ENCODE assay signal across 5 fruit fly cellular contexts in genomic region chrX:4678146-4678912, dm6.
TF ChIP-seq lines count a peak whose summit lies in the region.

No protein-coding gene starts in this region.

- no peak for TF ChIP-seq CTCF in whole organism, embryonic (GFP tag; optimal IDR thresholded peaks at IDR 0.05; lab: Kevin White, UChicago)

TF ChIP-seq in whole organism, adult, 20 proteins besides CTCF, POLR2A, EP300 and RAD21:
- TF ChIP-seq Mnt (GFP tag; optimal IDR thresholded peaks at IDR 0.05; lab: Kevin White, UChicago) = peak; percentile 11
- TF ChIP-seq CG14711 (tag; optimal IDR thresholded peaks at IDR 0.05; lab: Kevin White, UChicago) = no peak

TF ChIP-seq in whole organism, embryonic, 481 proteins besides CTCF, POLR2A, EP300 and RAD21 (continues in another document):
- TF ChIP-seq pros (GFP tag; optimal IDR thresholded peaks at IDR 0.05; lab: Kevin White, UChicago) (peak; percentile 95), CG18262 (tag; optimal IDR thresholded peaks at IDR 0.05; lab: Kevin White, UChicago) (no peak), CG10979 (tag; optimal IDR thresholded peaks at IDR 0.05; lab: Kevin White, UChicago) (no peak), onecut (GFP tag; IDR thresholded peaks at IDR 0.05; lab: Robert Waterston, UW) (peak; percentile 85), CG34376 (GFP tag; optimal IDR thresholded peaks at IDR 0.05; lab: Kevin White, UChicago) (no peak), Hmr (GFP tag; optimal IDR thresholded peaks at IDR 0.05; lab: Kevin White, UChicago) (no peak), sd (tag; optimal IDR thresholded peaks at IDR 0.05; lab: Kevin White, UChicago) (peak; percentile 49), D (optimal IDR thresholded peaks at IDR 0.05; lab: Kevin White, UChicago) (peak; percentile 58), D (GFP tag; optimal IDR thresholded peaks at IDR 0.05; lab: Kevin White, UChicago) (no peak), bab2 (GFP tag; optimal IDR thresholded peaks at IDR 0.05; lab: Kevin White, UChicago) (no peak), ken (GFP tag; IDR thresholded peaks at IDR 0.05; lab: Robert Waterston, UW) (no peak), dmrt11E (tag; optimal IDR thresholded peaks at IDR 0.05; lab: Kevin White, UChicago) (no peak), CG18764 (GFP tag; optimal IDR thresholded peaks at IDR 0.05; lab: Kevin White, UChicago) (no peak), Kr (GFP tag; optimal IDR thresholded peaks at IDR 0.05; lab: Kevin White, UChicago) (peak; percentile 45), CG8924 (tag; optimal IDR thresholded peaks at IDR 0.05; lab: Kevin White, UChicago) (no peak), CG7357 (GFP tag; IDR thresholded peaks at IDR 0.05; lab: Robert Waterston, UW) (no peak), CG31224 (GFP tag; IDR thresholded peaks at IDR 0.05; lab: Robert Waterston, UW) (no peak), sqz (GFP tag; optimal IDR thresholded peaks at IDR 0.05; lab: Kevin White, UChicago) (peak; percentile 51), crol (GFP tag; IDR thresholded peaks at IDR 0.05; lab: Robert Waterston, UW) (peak; percentile 95), Xbp1 (GFP tag; optimal IDR thresholded peaks at IDR 0.05; lab: Kevin White, UChicago) (peak; percentile 9), chinmo (GFP tag; IDR thresholded peaks at IDR 0.05; lab: Robert Waterston, UW; ENCODE audit: partially characterized antibody) (0 out of 4 replicates have a peak, but pooled peaks have one; percentile 26), row (GFP tag; IDR thresholded peaks at IDR 0.05; lab: Robert Waterston, UW) (no peak), Nf-YC (tag; optimal IDR thresholded peaks at IDR 0.05; lab: Kevin White, UChicago) (no peak)

TF ChIP-seq in whole organism, prepupa, 60 proteins besides CTCF, POLR2A, EP300 and RAD21:
- peak; percentile 95 for TF ChIP-seq svp (GFP tag; lab: Kevin White, UChicago)
- no peak for TF ChIP-seq CG10631 (GFP tag; optimal IDR thresholded peaks at IDR 0.05; lab: Kevin White, UChicago)
TF ChIP-seq in whole organism, prepupa: peak in this region for 1.

TF ChIP-seq in whole organism, pupa, 21 proteins besides CTCF, POLR2A, EP300 and RAD21:
- TF ChIP-seq EcR (GFP tag; optimal IDR thresholded peaks at IDR 0.05; lab: Kevin White, UChicago) (peak; percentile 91), CG34367 (tag; optimal IDR thresholded peaks at IDR 0.05; lab: Kevin White, UChicago) (no peak)

TF ChIP-seq in whole organism, wandering third instar larva, 38 proteins besides CTCF, POLR2A, EP300 and RAD21:
- TF ChIP-seq Rel (GFP tag; optimal IDR thresholded peaks at IDR 0.05; lab: Kevin White, UChicago) = no peak
- TF ChIP-seq Rel (tag; optimal IDR thresholded peaks at IDR 0.05; lab: Kevin White, UChicago) = peak; percentile 15
- TF ChIP-seq GATAd (GFP tag; optimal IDR thresholded peaks at IDR 0.05; lab: Kevin White, UChicago) = peak; percentile 4
- TF ChIP-seq dl (GFP tag; optimal IDR thresholded peaks at IDR 0.05; lab: Kevin White, UChicago; ENCODE audit: insufficient read depth in 1 of 2, partially characterized antibody in 2 of 2) = no peak
